Fruit fly (Drosophila melanogaster) whole organism, embryonic: ENCODE results near the gene CG33795.

Experiments
- Asciz ChIP-seq: fragments of 200-800 bp; sonication (Bioruptor generic); optimal IDR thresholded peaks from 2 replicates; lab custom pipeline; 2017; ENCODE audit warnings: missing biosample characterization, mild to moderate bottlenecking, missing genetic modification characterization, missing genetic modification reagents
- CG10274 ChIP-seq: fragments of 200-800 bp; sonication (Bioruptor generic); optimal IDR thresholded peaks from 3 replicates; lab custom pipeline; 2017; ENCODE audit warnings: missing biosample characterization, mild to moderate bottlenecking, missing genetic modification characterization
- CG10543 ChIP-seq: fragments of 200-800 bp; sonication (Bioruptor generic); optimal IDR thresholded peaks from 3 replicates; lab custom pipeline; 2017; ENCODE audit warnings: missing biosample characterization, mild to moderate bottlenecking, missing genetic modification characterization, moderate library complexity
- CG11456 ChIP-seq: fragments of 200-800 bp; sonication (Bioruptor generic); IDR thresholded peaks from 3 replicates; pipeline ENCODE4 v1.3.6; 2022; ENCODE audit warnings: missing biosample characterization, missing genetic modification characterization
- CG11723 ChIP-seq: fragments of 200-800 bp; sonication (Bioruptor generic); optimal IDR thresholded peaks from 2 replicates; lab custom pipeline; 2017; ENCODE audit warnings: missing biosample characterization, mild to moderate bottlenecking, missing genetic modification characterization
- CG14965 ChIP-seq: fragments of 200-800 bp; sonication (Bioruptor generic); optimal IDR thresholded peaks from 2 replicates; lab custom pipeline; 2016; ENCODE audit warnings: missing biosample characterization, missing genetic modification characterization, borderline replicate concordance
- CG15073 ChIP-seq: fragments of 200-800 bp; sonication (Bioruptor generic); optimal IDR thresholded peaks from 2 replicates; lab custom pipeline; 2016; ENCODE audit warnings: missing biosample characterization, missing genetic modification characterization
- CG16815 ChIP-seq: fragments of 200-800 bp; sonication (Bioruptor generic); optimal IDR thresholded peaks from 3 replicates; lab custom pipeline; 2017; ENCODE audit warnings: missing biosample characterization, mild to moderate bottlenecking, missing genetic modification characterization
- CG17328 ChIP-seq: fragments of 200-800 bp; sonication (Bioruptor generic); IDR thresholded peaks from 2 replicates; pipeline ENCODE4 v1.3.6; 2022; ENCODE audit warnings: missing biosample characterization, missing genetic modification characterization
- CG17359 ChIP-seq: fragments of 200-800 bp; sonication (Bioruptor generic); optimal IDR thresholded peaks from 3 replicates; lab custom pipeline; 2018; ENCODE audit warnings: missing biosample characterization, mild to moderate bottlenecking, missing genetic modification characterization, moderate library complexity
- CG17361 ChIP-seq: fragments of 200-800 bp; sonication (Bioruptor generic); IDR thresholded peaks from 3 replicates; pipeline ENCODE4 v1.3.6; 2022; ENCODE audit warnings: missing biosample characterization, missing genetic modification characterization
- CG18619 ChIP-seq: fragments of 200-800 bp; sonication (Bioruptor generic); optimal IDR thresholded peaks from 3 replicates; lab custom pipeline; 2017; ENCODE audit warnings: missing biosample characterization, mild to moderate bottlenecking, missing genetic modification characterization
- CG2120 ChIP-seq: fragments of 200-800 bp; sonication (Bioruptor generic); optimal IDR thresholded peaks from 3 replicates; lab custom pipeline; 2016; ENCODE audit warnings: missing biosample characterization, missing genetic modification characterization
- CG4404 ChIP-seq: fragments of 200-800 bp; sonication (Bioruptor generic); IDR thresholded peaks from 2 replicates; pipeline ENCODE4 v1.3.6; 2022; ENCODE audit warnings: missing biosample characterization, missing genetic modification characterization
- CG5953 ChIP-seq: fragments of 200-800 bp; sonication (Bioruptor generic); IDR thresholded peaks from 2 replicates; pipeline ENCODE4 v1.3.6; 2022; ENCODE audit warnings: missing biosample characterization, missing genetic modification characterization
- CG7357 ChIP-seq: fragments of 200-800 bp; sonication (Bioruptor generic); IDR thresholded peaks from 3 replicates; pipeline ENCODE4 v1.3.6; 2022; ENCODE audit warnings: missing biosample characterization, missing genetic modification characterization
- CG9609 ChIP-seq: fragments of 200-800 bp; sonication (Bioruptor generic); optimal IDR thresholded peaks from 3 replicates; lab custom pipeline; 2016; ENCODE audit warnings: missing biosample characterization, missing genetic modification characterization
- CG9727 ChIP-seq: fragments of 200-800 bp; sonication (Bioruptor generic); optimal IDR thresholded peaks from 3 replicates; lab custom pipeline; 2017; ENCODE audit warnings: missing biosample characterization, mild to moderate bottlenecking, missing genetic modification characterization
- CG9797 ChIP-seq: fragments of 200-800 bp; sonication (Bioruptor generic); optimal IDR thresholded peaks from 3 replicates; lab custom pipeline; 2018; ENCODE audit warnings: missing biosample characterization, mild to moderate bottlenecking, missing genetic modification characterization
- D19A ChIP-seq: fragments of 200-800 bp; optimal IDR thresholded peaks from 3 replicates; lab custom pipeline; 2019; ENCODE audit warnings: missing biosample characterization, mild to moderate bottlenecking, missing genetic modification characterization, moderate library complexity
- D19B ChIP-seq: fragments of 200-800 bp; sonication (Bioruptor generic); optimal IDR thresholded peaks from 2 replicates; lab custom pipeline; 2017; ENCODE audit warnings: missing biosample characterization, mild to moderate bottlenecking, missing genetic modification characterization
- Dbx ChIP-seq: fragments of 200-800 bp; sonication (Bioruptor generic); IDR thresholded peaks from 3 replicates; pipeline ENCODE4 v1.3.6; 2022; ENCODE audit warnings: missing biosample characterization, missing genetic modification characterization
- H15 ChIP-seq: fragments of 200-800 bp; sonication (Bioruptor generic); IDR thresholded peaks from 3 replicates; pipeline ENCODE4 v1.3.6; 2022; ENCODE audit warnings: missing biosample characterization, missing genetic modification characterization
- HHEX ChIP-seq: fragments of 200-800 bp; sonication (Bioruptor generic); optimal IDR thresholded peaks from 3 replicates; lab custom pipeline; 2017; ENCODE audit warnings: missing biosample characterization, mild to moderate bottlenecking, missing genetic modification characterization, missing genetic modification reagents
- HmgZ ChIP-seq: fragments of 200-800 bp; sonication (Bioruptor generic); optimal IDR thresholded peaks from 2 replicates; lab custom pipeline; 2018; ENCODE audit warnings: missing biosample characterization, mild to moderate bottlenecking, missing genetic modification characterization
- Hr51 ChIP-seq, 2 experiments: fragments of 200-800 bp; sonication (Bioruptor generic); optimal IDR thresholded peaks; 2 replicates in 1 of 2; 3 replicates in 1 of 2; lab custom pipeline; 2016 to 2018; ENCODE audit warnings: missing biosample characterization in 2 of 2, missing genetic modification characterization in 2 of 2, mild to moderate bottlenecking in 1 of 2, moderate library complexity in 1 of 2
- MBD-R2 ChIP-seq: fragments of 200-800 bp; sonication (Bioruptor generic); IDR thresholded peaks from 2 replicates; pipeline ENCODE4 v1.3.6; 2022; ENCODE audit warnings: missing biosample characterization, missing genetic modification characterization
- Med ChIP-seq: fragments of 200-800 bp; sonication (Bioruptor generic); peaks from one replicate; lab custom pipeline; 2016; ENCODE audit warnings: missing biosample characterization, missing genetic modification characterization, mild to moderate bottlenecking, inconsistent platforms, moderate library complexity
- Nf-YC ChIP-seq: fragments of 200-800 bp; optimal IDR thresholded peaks from 3 replicates; lab custom pipeline; 2019; ENCODE audit warnings: missing biosample characterization, mild to moderate bottlenecking, missing genetic modification characterization, moderate library complexity
- Oli ChIP-seq: fragments of 200-800 bp; sonication (Bioruptor generic); optimal IDR thresholded peaks from 2 replicates; lab custom pipeline; 2018; ENCODE audit warnings: missing biosample characterization, mild to moderate bottlenecking, missing genetic modification characterization, moderate library complexity
- Pdp1 ChIP-seq, 2 experiments: fragments of 200-800 bp; sonication (Bioruptor generic); optimal IDR thresholded peaks; 3 replicates each; lab custom pipeline; 2016; ENCODE audit warnings: missing biosample characterization in 2 of 2, missing genetic modification characterization in 2 of 2, mild to moderate bottlenecking in 1 of 2, moderate library complexity in 1 of 2
- Side ChIP-seq: fragments of 200-800 bp; sonication (Bioruptor generic); optimal IDR thresholded peaks from 2 replicates; lab custom pipeline; 2016; ENCODE audit warnings: missing biosample characterization, missing genetic modification characterization
- Stat92E ChIP-seq, 3 experiments: fragments of >200 bp in 2 of 3; fragments of 200-800 bp in 1 of 3; sonication (Bioruptor generic) in 1 of 3; optimal IDR thresholded peaks; 2 replicates each; lab custom pipeline; 2017 to 2019; ENCODE audit warnings: missing biosample characterization in 3 of 3, missing genetic modification characterization in 3 of 3, mild to moderate bottlenecking in 1 of 3, moderate library complexity in 1 of 3
- ab ChIP-seq: fragments of 200-800 bp; sonication (Bioruptor generic); optimal IDR thresholded peaks from 2 replicates; lab custom pipeline; 2016; ENCODE audit warnings: missing biosample characterization, missing genetic modification characterization
- bowl ChIP-seq: fragments of 200-800 bp; sonication (Bioruptor generic); IDR thresholded peaks from 2 replicates; pipeline ENCODE4 v1.3.6; 2022; ENCODE audit warnings: missing biosample characterization, missing genetic modification characterization
- bsh ChIP-seq, 2 experiments: fragments of 200-800 bp; sonication (Bioruptor generic); optimal IDR thresholded peaks; 2 replicates each; lab custom pipeline; 2017 to 2018; ENCODE audit warnings: mild to moderate bottlenecking in 2 of 2, missing biosample characterization in 2 of 2, missing genetic modification characterization in 2 of 2, moderate library complexity in 1 of 2
- cg ChIP-seq: fragments of 200-800 bp; sonication (Bioruptor generic); optimal IDR thresholded peaks from 3 replicates; lab custom pipeline; 2019; ENCODE audit warnings: missing biosample characterization, mild to moderate bottlenecking, missing genetic modification characterization, moderate library complexity
- dimm ChIP-seq: fragments of 200-800 bp; sonication (Bioruptor generic); IDR thresholded peaks from 2 replicates; pipeline ENCODE4 v1.3.6; 2022; ENCODE audit warnings: missing biosample characterization, missing genetic modification characterization
- dmrt11E ChIP-seq: fragments of 200-800 bp; sonication (Bioruptor generic); optimal IDR thresholded peaks from 3 replicates; lab custom pipeline; 2018; ENCODE audit warnings: missing biosample characterization, mild to moderate bottlenecking, missing genetic modification characterization, moderate library complexity
- gce ChIP-seq: fragments of 200-800 bp; sonication (Bioruptor generic); IDR thresholded peaks from 3 replicates; pipeline ENCODE4 v1.3.6; 2022; ENCODE audit warnings: missing biosample characterization, missing genetic modification characterization
- klu ChIP-seq: fragments of 200-800 bp; sonication (Bioruptor generic); IDR thresholded peaks from 2 replicates; pipeline ENCODE4 v1.3.6; 2022; ENCODE audit warnings: missing biosample characterization, missing genetic modification characterization
- lilli ChIP-seq: fragments of 200-800 bp; sonication (Bioruptor generic); optimal IDR thresholded peaks from 3 replicates; lab custom pipeline; 2016; ENCODE audit warnings: missing biosample characterization, missing genetic modification characterization
- nau ChIP-seq: fragments of 200-800 bp; sonication (Bioruptor generic); optimal IDR thresholded peaks from 3 replicates; lab custom pipeline; 2017; ENCODE audit warnings: missing biosample characterization, mild to moderate bottlenecking, missing genetic modification characterization, missing genetic modification reagents
- nmo ChIP-seq: fragments of 200-800 bp; sonication (Bioruptor generic); optimal IDR thresholded peaks from 2 replicates; lab custom pipeline; 2018; ENCODE audit warnings: missing biosample characterization, mild to moderate bottlenecking, missing genetic modification characterization, moderate library complexity
- odd ChIP-seq: fragments of 200-800 bp; sonication (Bioruptor generic); optimal IDR thresholded peaks from 2 replicates; lab custom pipeline; 2017; ENCODE audit warnings: missing biosample characterization, mild to moderate bottlenecking, missing genetic modification characterization
- onecut ChIP-seq: fragments of 200-800 bp; sonication (Bioruptor generic); IDR thresholded peaks from 2 replicates; pipeline ENCODE4 v1.3.6; 2022; ENCODE audit warnings: missing biosample characterization, missing genetic modification characterization
- scrt ChIP-seq: fragments of 200-800 bp; sonication (Bioruptor generic); optimal IDR thresholded peaks from 2 replicates; lab custom pipeline; 2018; ENCODE audit warnings: missing biosample characterization, mild to moderate bottlenecking, missing genetic modification characterization, moderate library complexity
- sug ChIP-seq: fragments of 200-800 bp; optimal IDR thresholded peaks from 2 replicates; lab custom pipeline; 2019; ENCODE audit warnings: missing biosample characterization, mild to moderate bottlenecking, missing genetic modification characterization, moderate library complexity
- ttk ChIP-seq: fragments of 200-800 bp; sonication (Bioruptor generic); IDR thresholded peaks from 2 replicates; pipeline ENCODE4 v2.1.2; 2022; ENCODE audit warnings: missing biosample characterization, missing genetic modification characterization
- zf30C ChIP-seq: fragments of 200-800 bp; sonication (Bioruptor generic); optimal IDR thresholded peaks from 3 replicates; lab custom pipeline; 2018; ENCODE audit warnings: missing biosample characterization, mild to moderate bottlenecking, missing genetic modification characterization

Gene CG33795

DNA sequence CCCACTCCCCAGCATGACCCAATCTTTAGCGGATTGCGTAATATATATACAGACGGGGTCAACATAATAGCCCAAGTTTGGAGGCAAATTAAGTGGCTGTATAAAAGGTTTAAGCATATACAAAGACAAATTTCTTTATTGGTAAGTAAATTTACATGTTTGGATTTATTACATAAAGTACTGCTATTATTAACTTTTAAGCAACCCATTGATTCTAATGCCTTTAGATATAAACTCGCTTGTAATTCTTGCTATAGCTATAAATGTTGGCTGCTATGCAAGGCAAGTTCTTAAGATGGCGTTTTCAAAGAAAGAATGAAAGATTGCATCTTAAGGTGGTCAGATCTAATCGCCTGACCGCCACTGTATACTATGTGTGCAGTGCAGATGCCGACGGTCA, 31.4 kb upstream of the CG33795 start (continued):
- TF ChIP-seq D19A (tag; lab: Kevin White, UChicago) (no peak), CG18619 (GFP tag; lab: Kevin White, UChicago) (peak; percentile 36), MBD-R2 (0 out of 2 replicates have a peak, but pooled peaks have one; percentile 14), CG10543 (GFP tag; lab: Kevin White, UChicago) (peak; percentile 12), bsh (GFP tag; optimal IDR thresholded peaks at IDR 0.05; lab: Kevin White, UChicago) (peak in 1 of 2 experiments; percentile 38), CG10274 (peak; percentile 16), lilli (GFP tag; lab: Kevin White, UChicago) (peak; percentile 39), onecut (GFP tag; lab: Robert Waterston, UW) (no peak), Oli (peak; percentile 46), CG15073 (GFP tag; lab: Kevin White, UChicago) (no peak), CG14965 (GFP tag; lab: Kevin White, UChicago) (no peak), nmo (GFP tag; lab: Kevin White, UChicago) (peak; percentile 53), D19B (GFP tag; lab: Kevin White, UChicago) (peak; percentile 40), CG9797 (GFP tag; lab: Kevin White, UChicago) (no peak), Dbx (no peak), Nf-YC (tag; lab: Kevin White, UChicago) (peak; percentile 22), gce (no peak), klu (no peak), odd (GFP tag; lab: Kevin White, UChicago) (no peak), CG11723 (GFP tag; lab: Kevin White, UChicago) (peak; percentile 2), CG4404 (GFP tag; lab: Robert Waterston, UW) (no peak), CG17359 (tag; lab: Kevin White, UChicago) (peak; percentile 28), CG5953 (GFP tag; lab: Robert Waterston, UW) (no peak), HmgZ (no peak), bowl (GFP tag; lab: Robert Waterston, UW) (no peak), Hr51 (GFP tag; optimal IDR thresholded peaks at IDR 0.05; lab: Kevin White, UChicago) (peak in 1 of 2 experiments; percentile 53), sug (tag; lab: Kevin White, UChicago) (peak; percentile 6), cg (no peak), CG17328 (GFP tag; lab: Robert Waterston, UW) (no peak), CG9609 (GFP tag; lab: Kevin White, UChicago) (no peak), CG16815 (GFP tag; lab: Kevin White, UChicago) (peak; percentile 23), HHEX (peak; percentile 47), Asciz (GFP tag; lab: Kevin White, UChicago) (peak; percentile 10), CG11456 (no peak), zf30C (GFP tag; lab: Kevin White, UChicago) (no peak), Stat92E (GFP tag; optimal IDR thresholded peaks at IDR 0.05; lab: Kevin White, UChicago) (no peak), Pdp1 (GFP tag; optimal IDR thresholded peaks at IDR 0.05; lab: Kevin White, UChicago) (peak; percentile 13 to 87), scrt (GFP tag; lab: Kevin White, UChicago) (peak; percentile 10), H15 (GFP tag; lab: Robert Waterston, UW) (no peak), CG7357 (0 out of 3 replicates have a peak, but pooled peaks have one; percentile 10), dimm (GFP tag; lab: Robert Waterston, UW) (no peak), Med (GFP tag; lab: Kevin White, UChicago) (peak; percentile 62), nau (peak; percentile 11), ttk (GFP tag; lab: Robert Waterston, UW) (peak; percentile 19; the same call in 1 of the 2 replicates), CG2120 (GFP tag; lab: Kevin White, UChicago) (peak; percentile 69), CG9727 (peak; percentile 51), ab (no peak), dmrt11E (tag; lab: Kevin White, UChicago) (no peak), Side (GFP tag; lab: Kevin White, UChicago) (peak; percentile 10), CG17361 (peak; percentile 54; the same call in 2 of the 3 replicates)
